Fruit fly (Drosophila melanogaster) whole organism, embryonic: ENCODE measurements around the gene prg.

Experiments used
- CG11456 ChIP-seq: fragments of 200-800 bp; sonication (Bioruptor generic); IDR thresholded peaks from 3 replicates; pipeline ENCODE4 v1.3.6; 2022; ENCODE audit warnings: missing biosample characterization, missing genetic modification characterization
- CG2199 ChIP-seq: fragments of 200-800 bp; sonication (Bioruptor generic); IDR thresholded peaks from 3 replicates; pipeline ENCODE4 v1.3.6; 2022; ENCODE audit warnings: missing biosample characterization, missing genetic modification characterization
- CG4282 ChIP-seq: fragments of 200-800 bp; sonication (Bioruptor generic); optimal IDR thresholded peaks from 2 replicates; lab custom pipeline; 2016; ENCODE audit warnings: missing biosample characterization, missing genetic modification characterization
- CG4360 ChIP-seq: fragments of 200-800 bp; sonication (Bioruptor generic); IDR thresholded peaks from 2 replicates; pipeline ENCODE4 v1.3.6; 2022; ENCODE audit warnings: missing biosample characterization, missing genetic modification characterization
- CG4424 ChIP-seq: fragments of 200-800 bp; sonication (Bioruptor generic); optimal IDR thresholded peaks from 3 replicates; lab custom pipeline; 2016; ENCODE audit warnings: missing biosample characterization, missing genetic modification characterization
- CG4854 ChIP-seq: fragments of 200-800 bp; sonication (Bioruptor generic); optimal IDR thresholded peaks from 2 replicates; lab custom pipeline; 2016; ENCODE audit warnings: missing biosample characterization, missing genetic modification characterization, inconsistent platforms
- D ChIP-seq, 2 experiments: fragments of 200-800 bp in 1 of 2; fragments of >200 bp in 1 of 2; sonication (Bioruptor generic) in 1 of 2; optimal IDR thresholded peaks; 2 replicates in 1 of 2; 3 replicates in 1 of 2; lab custom pipeline; 2017; ENCODE audit warnings: mild to moderate bottlenecking in 1 of 2, missing biosample characterization in 1 of 2, missing genetic modification characterization in 1 of 2, missing genetic modification reagents in 1 of 2
- Deaf1 ChIP-seq: fragments of 200-800 bp; optimal IDR thresholded peaks from 3 replicates; lab custom pipeline; 2019; ENCODE audit warnings: missing biosample characterization, mild to moderate bottlenecking, missing genetic modification characterization, moderate library complexity
- Doc2 ChIP-seq: fragments of 200-800 bp; sonication (Bioruptor generic); IDR thresholded peaks from 2 replicates; pipeline ENCODE4 v1.3.6; 2022; ENCODE audit warnings: missing biosample characterization, missing genetic modification characterization
- Fer1 ChIP-seq: fragments of 200-800 bp; sonication (Bioruptor generic); optimal IDR thresholded peaks from 2 replicates; lab custom pipeline; 2017; ENCODE audit warnings: missing biosample characterization, mild to moderate bottlenecking, missing genetic modification characterization
- H15 ChIP-seq: fragments of 200-800 bp; sonication (Bioruptor generic); IDR thresholded peaks from 3 replicates; pipeline ENCODE4 v1.3.6; 2022; ENCODE audit warnings: missing biosample characterization, missing genetic modification characterization
- Hand ChIP-seq: fragments of 200-800 bp; sonication (Bioruptor generic); optimal IDR thresholded peaks from 2 replicates; lab custom pipeline; 2017; ENCODE audit warnings: mild to moderate bottlenecking, missing biosample characterization, missing genetic modification reagents, missing genetic modification characterization
- Kr ChIP-seq: fragments of 200-800 bp; sonication (Bioruptor generic); optimal IDR thresholded peaks from 2 replicates; lab custom pipeline; 2017; ENCODE audit warnings: missing biosample characterization, mild to moderate bottlenecking, missing genetic modification characterization
- Med ChIP-seq: fragments of 200-800 bp; sonication (Bioruptor generic); peaks from one replicate; lab custom pipeline; 2016; ENCODE audit warnings: missing biosample characterization, missing genetic modification characterization, mild to moderate bottlenecking, inconsistent platforms, moderate library complexity
- NC2α ChIP-seq: fragments of 200-800 bp; sonication (Bioruptor generic); optimal IDR thresholded peaks from 2 replicates; lab custom pipeline; 2016; ENCODE audit warnings: missing biosample characterization, missing genetic modification characterization
- Sry-β ChIP-seq: fragments of 200-800 bp; sonication (Bioruptor generic); optimal IDR thresholded peaks from 2 replicates; lab custom pipeline; 2018; ENCODE audit warnings: missing biosample characterization, mild to moderate bottlenecking, missing genetic modification characterization, moderate library complexity
- Trl ChIP-seq, 3 experiments: fragments of >200 bp in 2 of 3; fragments of 200-800 bp in 1 of 3; sonication (Bioruptor generic) in 1 of 3; optimal IDR thresholded peaks; 2 replicates in 1 of 3; 3 replicates in 2 of 3; lab custom pipeline; 2016 to 2017; ENCODE audit warnings: missing biosample characterization in 1 of 3, missing genetic modification characterization in 1 of 3
- ab ChIP-seq: fragments of 200-800 bp; sonication (Bioruptor generic); optimal IDR thresholded peaks from 2 replicates; lab custom pipeline; 2016; ENCODE audit warnings: missing biosample characterization, missing genetic modification characterization
- abd-A ChIP-seq: fragments of 200-800 bp; sonication (Bioruptor generic); optimal IDR thresholded peaks from 3 replicates; lab custom pipeline; 2019; ENCODE audit warnings: missing biosample characterization, mild to moderate bottlenecking, missing genetic modification characterization, moderate library complexity
- amos ChIP-seq: fragments of 200-800 bp; sonication (Bioruptor generic); IDR thresholded peaks from 2 replicates; pipeline ENCODE4 v1.3.6; 2022; ENCODE audit warnings: missing biosample characterization, missing genetic modification characterization; ENCODE audit not compliant: partially characterized antibody
- corto ChIP-seq: fragments of 200-800 bp; sonication (Bioruptor generic); optimal IDR thresholded peaks from 2 replicates; lab custom pipeline; 2016; ENCODE audit warnings: missing biosample characterization, mild to moderate bottlenecking, missing genetic modification characterization, moderate library complexity
- ewg ChIP-seq: fragments of 200-800 bp; sonication (Bioruptor generic); optimal IDR thresholded peaks from 3 replicates; lab custom pipeline; 2017; ENCODE audit warnings: mild to moderate bottlenecking, missing biosample characterization, missing genetic modification reagents, missing genetic modification characterization
- gce ChIP-seq: fragments of 200-800 bp; sonication (Bioruptor generic); IDR thresholded peaks from 3 replicates; pipeline ENCODE4 v1.3.6; 2022; ENCODE audit warnings: missing biosample characterization, missing genetic modification characterization
- gem ChIP-seq: fragments of 200-800 bp; sonication (Bioruptor generic); optimal IDR thresholded peaks from 2 replicates; lab custom pipeline; 2019; ENCODE audit warnings: missing biosample characterization, mild to moderate bottlenecking, missing genetic modification characterization, moderate library complexity
- luna ChIP-seq: fragments of 200-800 bp; sonication (Bioruptor generic); optimal IDR thresholded peaks from 2 replicates; lab custom pipeline; 2016; ENCODE audit warnings: missing biosample characterization, missing genetic modification characterization
- nerfin-1 ChIP-seq: fragments of 200-800 bp; sonication (Bioruptor generic); optimal IDR thresholded peaks from 3 replicates; lab custom pipeline; 2019; ENCODE audit warnings: missing biosample characterization, mild to moderate bottlenecking, missing genetic modification characterization, moderate library complexity
- phol ChIP-seq: fragments of 200-800 bp; sonication (Bioruptor generic); optimal IDR thresholded peaks from 3 replicates; lab custom pipeline; 2018; ENCODE audit warnings: missing biosample characterization, mild to moderate bottlenecking, missing genetic modification characterization, moderate library complexity
- pita ChIP-seq: fragments of 200-800 bp; sonication (Bioruptor generic); optimal IDR thresholded peaks from 2 replicates; lab custom pipeline; 2017; ENCODE audit warnings: missing biosample characterization, mild to moderate bottlenecking, missing genetic modification characterization
- pros ChIP-seq: fragments of 200-800 bp; sonication (Bioruptor generic); optimal IDR thresholded peaks from 3 replicates; lab custom pipeline; 2019; ENCODE audit warnings: missing biosample characterization, mild to moderate bottlenecking, missing genetic modification characterization, moderate library complexity
- psq ChIP-seq: fragments of 200-800 bp; sonication (Bioruptor generic); optimal IDR thresholded peaks from 2 replicates; lab custom pipeline; 2017; ENCODE audit warnings: missing biosample characterization, missing genetic modification characterization
- scrt ChIP-seq: fragments of 200-800 bp; sonication (Bioruptor generic); optimal IDR thresholded peaks from 2 replicates; lab custom pipeline; 2018; ENCODE audit warnings: missing biosample characterization, mild to moderate bottlenecking, missing genetic modification characterization, moderate library complexity
- sd ChIP-seq: fragments of 200-800 bp; sonication (Bioruptor generic); optimal IDR thresholded peaks from 3 replicates; lab custom pipeline; 2018; ENCODE audit warnings: missing biosample characterization, mild to moderate bottlenecking, missing genetic modification characterization, moderate library complexity
- sens ChIP-seq: fragments of 200-800 bp; sonication (Bioruptor generic); peaks from one replicate; lab custom pipeline; 2016; ENCODE audit warnings: missing biosample characterization, missing genetic modification characterization
- seq ChIP-seq: fragments of 200-800 bp; sonication (Bioruptor generic); IDR thresholded peaks from 2 replicates; pipeline ENCODE4 v1.3.6; 2022; ENCODE audit warnings: missing biosample characterization, missing genetic modification characterization
- trem ChIP-seq: fragments of 200-800 bp; optimal IDR thresholded peaks from 3 replicates; lab custom pipeline; 2019; ENCODE audit warnings: missing biosample characterization, mild to moderate bottlenecking, missing genetic modification characterization, moderate library complexity
- twi ChIP-seq: fragments of 200-800 bp; optimal IDR thresholded peaks from 2 replicates; lab custom pipeline; 2019; ENCODE audit warnings: missing biosample characterization, mild to moderate bottlenecking, missing genetic modification characterization, moderate library complexity
- z ChIP-seq: fragments of 200-800 bp; sonication (Bioruptor generic); IDR thresholded peaks from 3 replicates; pipeline ENCODE4 v1.3.6; 2022; ENCODE audit warnings: missing biosample characterization, missing genetic modification characterization
- zen2 ChIP-seq: fragments of 200-800 bp; sonication (Bioruptor generic); IDR thresholded peaks from 3 replicates; pipeline ENCODE4 v1.3.6; 2022; ENCODE audit warnings: missing biosample characterization, missing genetic modification characterization; ENCODE audit not compliant: partially characterized antibody

prg gene

DNA sequence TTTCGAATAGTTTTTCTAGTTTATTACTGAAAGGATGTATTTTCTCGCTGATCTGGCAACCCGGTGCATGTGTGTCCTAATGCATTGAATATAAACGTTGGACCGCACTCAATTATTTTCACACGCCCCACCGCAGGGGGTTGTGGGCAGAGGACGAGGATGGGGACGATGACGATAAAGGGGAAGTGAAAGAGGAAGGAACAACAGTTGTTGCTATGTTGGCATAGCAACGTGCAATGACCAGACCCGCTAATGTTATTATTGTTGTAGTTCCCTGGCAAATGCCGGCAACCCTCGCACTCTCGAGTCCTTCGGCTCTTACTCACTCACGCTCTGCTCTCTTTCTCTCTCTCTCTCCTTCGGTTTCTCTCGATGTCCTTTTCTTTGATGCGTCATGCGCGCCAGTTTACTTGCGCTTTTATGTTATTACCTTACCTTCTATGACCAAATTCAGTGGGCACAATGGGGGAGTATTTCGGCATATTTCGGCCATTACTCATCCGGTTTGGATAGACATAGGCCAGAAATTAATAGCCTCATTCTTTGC is 39.6 kb upstream of the prg start (continued):
- no peak for TF ChIP-seq Hand (GFP tag; lab: Kevin White, UChicago)
- no peak for TF ChIP-seq CG4282 (GFP tag; lab: Kevin White, UChicago)
- peak; percentile 78 for TF ChIP-seq ewg (GFP tag; lab: Kevin White, UChicago)
- TF ChIP-seq NC2α (GFP tag; lab: Kevin White, UChicago): no peak
- TF ChIP-seq Trl (optimal IDR thresholded peaks at IDR 0.05; lab: Kevin White, UChicago): peak; percentile 71 to 73
- no peak for TF ChIP-seq Trl (GFP tag; optimal IDR thresholded peaks at IDR 0.05; lab: Kevin White, UChicago)
- peak; percentile 16 for TF ChIP-seq trem
- TF ChIP-seq abd-A: no peak
- no peak for TF ChIP-seq H15 (GFP tag; lab: Robert Waterston, UW)
- TF ChIP-seq Kr: no peak
- TF ChIP-seq psq: peak; percentile 6
- peak; percentile 44; the same call in 1 of the 3 replicates for TF ChIP-seq z (GFP tag; lab: Robert Waterston, UW)
- peak; percentile 39 for TF ChIP-seq sd (tag; lab: Kevin White, UChicago)
- TF ChIP-seq D (optimal IDR thresholded peaks at IDR 0.05; lab: Kevin White, UChicago): peak; percentile 19
- no peak for TF ChIP-seq D (GFP tag; optimal IDR thresholded peaks at IDR 0.05; lab: Kevin White, UChicago)
- TF ChIP-seq gce (GFP tag; lab: Robert Waterston, UW): no peak
- TF ChIP-seq scrt: peak; percentile 79
- TF ChIP-seq luna: no peak
- peak; percentile 45 for TF ChIP-seq Deaf1 (tag; lab: Kevin White, UChicago)
- peak; percentile 55 for TF ChIP-seq nerfin-1 (tag; lab: Kevin White, UChicago)
- no peak for TF ChIP-seq gem
- TF ChIP-seq seq (GFP tag; lab: Robert Waterston, UW): peak; percentile 14; the same call in 1 of the 2 replicates
- TF ChIP-seq CG4360: 0 out of 2 replicates have a peak, but pooled peaks have one; percentile 11
- no peak for TF ChIP-seq CG4854 (GFP tag; lab: Kevin White, UChicago)
- TF ChIP-seq zen2: peak; percentile 11; the same call in 1 of the 3 replicates

DNA sequence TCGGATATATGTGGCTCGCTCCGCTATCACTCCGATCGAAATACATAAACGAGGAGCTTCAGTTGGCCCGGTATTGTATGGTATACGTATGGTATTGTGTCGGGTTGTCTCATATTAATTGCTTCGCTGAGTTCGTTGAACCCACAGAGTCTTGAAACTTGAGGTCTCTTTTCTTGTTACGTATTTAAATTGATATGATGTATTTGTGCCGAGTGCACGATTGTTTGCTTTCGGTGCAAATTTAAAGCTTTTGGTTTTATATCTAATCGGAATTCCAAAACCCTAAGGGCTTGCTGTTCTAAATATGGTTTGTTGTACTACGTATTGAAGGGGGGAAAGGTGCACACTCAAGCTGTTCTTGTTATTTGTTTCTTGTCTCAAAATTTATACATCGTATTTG is 39.1 kb upstream of the prg start:
- TF ChIP-seq pita (no peak), Doc2 (GFP tag; lab: Robert Waterston, UW) (no peak), Trl (optimal IDR thresholded peaks at IDR 0.05; lab: Kevin White, UChicago) (peak in 1 of 2 experiments; percentile 15), Trl (GFP tag; optimal IDR thresholded peaks at IDR 0.05; lab: Kevin White, UChicago) (no peak), ab (GFP tag; lab: Kevin White, UChicago) (no peak), Med (peak; percentile 31), Sry-β (GFP tag; lab: Kevin White, UChicago) (no peak), CG4424 (GFP tag; lab: Kevin White, UChicago) (no peak), sens (GFP tag; lab: Kevin White, UChicago) (peak; percentile 12), corto (GFP tag; lab: Kevin White, UChicago) (no peak), Fer1 (GFP tag; lab: Kevin White, UChicago) (no peak), phol (no peak)
- TF ChIP-seq, all 482 proteins: peak for 3

dm6 chr2L:8425962-8426759 is 38.1 kb upstream of the prg start:
- TF ChIP-seq amos (GFP tag; lab: Robert Waterston, UW) (no peak), CG2199 (0 out of 3 replicates have a peak, but pooled peaks have one; percentile 39), twi (tag; lab: Kevin White, UChicago) (no peak), CG11456 (0 out of 3 replicates have a peak, but pooled peaks have one; percentile 21), pros (GFP tag; lab: Kevin White, UChicago) (peak; percentile 60)
